Worm (Caenorhabditis elegans): ENCODE results near the gene F47B7.2.

- TF ChIP-seq nhr-76 (tag; optimal IDR thresholded peaks at IDR 0.05) (no peak), nhr-28 (tag; optimal IDR thresholded peaks at IDR 0.05) (no peak), nhr-12 (tag; optimal IDR thresholded peaks at IDR 0.05) (no peak), mab-5 (tag; optimal IDR thresholded peaks at IDR 0.05) (no peak), pha-4 (tag; optimal IDR thresholded peaks at IDR 0.05) (no peak), mep-1 (tag; optimal IDR thresholded peaks at IDR 0.05) (no peak), nhr-237 (tag; optimal IDR thresholded peaks at IDR 0.05) (no peak), elt-1 (tag; optimal IDR thresholded peaks at IDR 0.05; ENCODE audit: borderline replicate concordance, insufficient read depth) (no peak), ces-1 (GFP tag; optimal IDR thresholded peaks at IDR 0.05) (no peak), lsy-2 (tag; optimal IDR thresholded peaks at IDR 0.05) (no peak)
These were observed 33.9 kb upstream of the F47B7.2 start for ce11 chrX:3738617-3739016.
